Worm (Caenorhabditis elegans) whole organism, young adult: ENCODE results near the gene Y15E3A.5.

Source experiments
- B0035.1 ChIP-seq: sonication (generic microtip); optimal IDR thresholded peaks from 2 replicates; lab custom pipeline; 2016; ENCODE audit warnings: missing genetic modification characterization, mild to moderate bottlenecking, missing compliant biosample characterization, missing genotype, missing genetic modification reagents
- B0261.1 ChIP-seq: sonication (generic microtip); optimal IDR thresholded peaks from 2 replicates; lab custom pipeline; 2016; ENCODE audit warnings: mild to moderate bottlenecking, missing genetic modification characterization, moderate library complexity, missing compliant biosample characterization
- C17E4.6 ChIP-seq: fragments of 200-800 bp; sonication (Bioruptor generic); IDR thresholded peaks from 2 replicates; pipeline ENCODE4 v1.3.6; 2022; ENCODE audit warnings: missing genetic modification reagents, missing genetic modification characterization, missing compliant biosample characterization
- F10E7.11 ChIP-seq: sonication (generic microtip); optimal IDR thresholded peaks from 2 replicates; lab custom pipeline; 2017; ENCODE audit warnings: mild to moderate bottlenecking, missing genetic modification characterization, moderate library complexity, missing compliant biosample characterization
- F33H1.4 ChIP-seq: fragments of 200-800 bp; sonication (Bioruptor generic); IDR thresholded peaks from 2 replicates; pipeline ENCODE4 v1.3.6; 2022; ENCODE audit warnings: missing genetic modification reagents, missing genetic modification characterization, missing compliant biosample characterization
- F39B2.1 ChIP-seq: fragments of 200-800 bp; sonication (Bioruptor generic); IDR thresholded peaks from 2 replicates; pipeline ENCODE4 v1.3.6; 2022; ENCODE audit warnings: missing genetic modification reagents, missing genetic modification characterization, missing compliant biosample characterization
- F55B11.4 ChIP-seq: sonication (generic microtip); optimal IDR thresholded peaks from 2 replicates; lab custom pipeline; 2016; ENCODE audit warnings: missing compliant biosample characterization, missing genetic modification characterization, borderline replicate concordance; ENCODE audit not compliant: insufficient read depth
- T07F8.4 ChIP-seq: sonication (generic microtip); optimal IDR thresholded peaks from 2 replicates; lab custom pipeline; 2016; ENCODE audit warnings: mild to moderate bottlenecking, missing genetic modification characterization, moderate library complexity, missing compliant biosample characterization
- T26A5.8 ChIP-seq: sonication (generic microtip); optimal IDR thresholded peaks from 2 replicates; lab custom pipeline; 2016; ENCODE audit warnings: missing genetic modification characterization, missing compliant biosample characterization
- Y53G8AR.9 ChIP-seq: fragments of 200-800 bp; sonication (Bioruptor generic); conservative IDR thresholded peaks from 2 replicates; pipeline ENCODE4 v1.3.6; 2022; ENCODE audit warnings: missing genetic modification reagents, missing genetic modification characterization, missing compliant biosample characterization
- Y56A3A.18 ChIP-seq: fragments of 200-800 bp; sonication (Bioruptor generic); IDR thresholded peaks from 2 replicates; pipeline ENCODE4 v1.3.6; 2022; ENCODE audit warnings: missing genetic modification reagents, missing genetic modification characterization, missing compliant biosample characterization
- ama-1 ChIP-seq, 3 experiments: fragments of 150-350 bp in 1 of 3; sonication (generic microtip) in 2 of 3; optimal IDR thresholded peaks; 2 replicates each; lab custom pipeline; 2014 to 2018; ENCODE audit warnings: missing biosample characterization in 2 of 3, missing genetic modification characterization in 2 of 3, missing genetic modification reagents in 2 of 3
- aptf-2 ChIP-seq: fragments of 200-800 bp; sonication (Bioruptor generic); conservative IDR thresholded peaks from 2 replicates; pipeline ENCODE4 v1.3.6; 2022; ENCODE audit warnings: missing genetic modification reagents, missing genetic modification characterization, missing compliant biosample characterization
- atf-7 ChIP-seq: sonication (generic microtip); optimal IDR thresholded peaks from 2 replicates; lab custom pipeline; 2017; ENCODE audit warnings: mild to moderate bottlenecking, missing genetic modification characterization, missing compliant biosample characterization
- athp-1 ChIP-seq: sonication (generic microtip); optimal IDR thresholded peaks from 2 replicates; lab custom pipeline; 2017; ENCODE audit warnings: mild to moderate bottlenecking, missing genetic modification characterization, missing compliant biosample characterization
- attf-5 ChIP-seq: fragments of 200-800 bp; sonication (Bioruptor generic); optimal IDR thresholded peaks from 2 replicates; lab custom pipeline; 2018; ENCODE audit warnings: mild to moderate bottlenecking, missing genetic modification characterization, missing compliant biosample characterization
- cebp-1 ChIP-seq, 2 experiments: fragments of 200-800 bp in 1 of 2; sonication (Bioruptor generic) in 1 of 2; sonication (generic microtip) in 1 of 2; IDR thresholded peaks in 1 of 2; optimal IDR thresholded peaks in 1 of 2; 2 replicates each; pipeline versions ENCODE4 v1.3.6 to Lab custom; 2017 to 2022; ENCODE audit warnings: missing compliant biosample characterization in 2 of 2, missing genetic modification characterization in 2 of 2, mild to moderate bottlenecking in 1 of 2, missing genetic modification reagents in 1 of 2, moderate library complexity in 1 of 2
- ceh-100 ChIP-seq: fragments of 200-800 bp; sonication (Bioruptor generic); IDR thresholded peaks from 2 replicates; pipeline ENCODE4 v1.3.6; 2022; ENCODE audit warnings: missing genetic modification reagents, missing genetic modification characterization, missing compliant biosample characterization
- ceh-27 ChIP-seq: fragments of 200-800 bp; sonication (Bioruptor generic); optimal IDR thresholded peaks from 2 replicates; lab custom pipeline; 2018; ENCODE audit warnings: mild to moderate bottlenecking, missing genetic modification characterization, moderate library complexity, missing compliant biosample characterization
- die-1 ChIP-seq: sonication (generic microtip); optimal IDR thresholded peaks from 2 replicates; lab custom pipeline; 2016; ENCODE audit warnings: missing genotype, mild to moderate bottlenecking, missing genetic modification characterization, missing compliant biosample characterization
- egrh-3 ChIP-seq: fragments of 200-800 bp; sonication (Bioruptor generic); IDR thresholded peaks from 2 replicates; pipeline ENCODE4 v1.3.6; 2022; ENCODE audit warnings: missing genetic modification reagents, missing genetic modification characterization, missing compliant biosample characterization
- gei-17 ChIP-seq: fragments of 200-800 bp; sonication (Bioruptor generic); optimal IDR thresholded peaks from 2 replicates; lab custom pipeline; 2018; ENCODE audit warnings: mild to moderate bottlenecking, missing genetic modification characterization, missing compliant biosample characterization
- him-1 ChIP-seq: sonication (generic microtip); optimal IDR thresholded peaks from 2 replicates; lab custom pipeline; 2016; ENCODE audit warnings: missing genotype, missing genetic modification reagents, missing genetic modification characterization, missing compliant biosample characterization
- hlh-12 ChIP-seq: sonication (generic microtip); optimal IDR thresholded peaks from 2 replicates; lab custom pipeline; 2016; ENCODE audit warnings: missing genetic modification characterization, missing compliant biosample characterization
- lag-1 ChIP-seq: fragments of 200-800 bp; sonication (Bioruptor generic); IDR thresholded peaks from 2 replicates; pipeline ENCODE4 v1.3.6; 2022; ENCODE audit warnings: missing genetic modification reagents, missing genetic modification characterization, missing compliant biosample characterization
- let-607 ChIP-seq, 2 experiments: fragments of 200-800 bp in 1 of 2; sonication (Bioruptor generic) in 1 of 2; sonication (generic microtip) in 1 of 2; optimal IDR thresholded peaks; 2 replicates each; lab custom pipeline; 2016 to 2018; ENCODE audit warnings: mild to moderate bottlenecking in 2 of 2, missing compliant biosample characterization in 2 of 2, missing genetic modification characterization in 2 of 2, moderate library complexity in 2 of 2, missing genotype in 1 of 2
- lin-26 ChIP-seq: fragments of 200-800 bp; sonication (Bioruptor generic); IDR thresholded peaks from 2 replicates; pipeline ENCODE4 v1.3.6; 2022; ENCODE audit warnings: missing genetic modification reagents, missing genetic modification characterization, missing compliant biosample characterization
- lin-35 ChIP-seq, 3 experiments: fragments of 150-350 bp in 2 of 3; sonication (generic microtip) in 1 of 3; optimal IDR thresholded peaks; 2 replicates each; lab custom pipeline; 2014 to 2018; ENCODE audit warnings: missing biosample characterization in 3 of 3, missing genetic modification characterization in 3 of 3, missing genetic modification reagents in 3 of 3
- lin-40 ChIP-seq: sonication (generic microtip); optimal IDR thresholded peaks from 2 replicates; lab custom pipeline; 2016; ENCODE audit warnings: missing genetic modification characterization, mild to moderate bottlenecking, missing compliant biosample characterization, missing genotype, missing genetic modification reagents
- lsl-1 ChIP-seq: fragments of 200-800 bp; sonication (Bioruptor generic); optimal IDR thresholded peaks from 2 replicates; lab custom pipeline; 2018; ENCODE audit warnings: mild to moderate bottlenecking, missing genetic modification characterization, moderate library complexity, missing compliant biosample characterization
- lsy-27 ChIP-seq: sonication (generic microtip); optimal IDR thresholded peaks from 2 replicates; lab custom pipeline; 2017; ENCODE audit warnings: missing genetic modification characterization, mild to moderate bottlenecking, missing compliant biosample characterization, antibody characterized with exemption, missing genotype, borderline replicate concordance; ENCODE audit not compliant: insufficient read depth
- madf-3 ChIP-seq: fragments of 200-800 bp; sonication (Bioruptor generic); IDR thresholded peaks from 2 replicates; pipeline ENCODE4 v1.3.6; 2022; ENCODE audit warnings: missing genetic modification reagents, missing genetic modification characterization, missing compliant biosample characterization
- madf-6 ChIP-seq: fragments of 200-800 bp; sonication (Bioruptor generic); IDR thresholded peaks from 2 replicates; pipeline ENCODE4 v1.3.6; 2022; ENCODE audit warnings: missing genetic modification reagents, missing genetic modification characterization, missing compliant biosample characterization
- mxl-1 ChIP-seq: sonication (generic microtip); optimal IDR thresholded peaks from 2 replicates; lab custom pipeline; 2016; ENCODE audit warnings: missing genetic modification characterization, missing compliant biosample characterization
- nhr-120 ChIP-seq: fragments of 200-800 bp; sonication (Bioruptor generic); IDR thresholded peaks from 2 replicates; pipeline ENCODE4 v1.3.6; 2022; ENCODE audit warnings: missing genetic modification characterization, missing compliant biosample characterization
- nhr-179 ChIP-seq: sonication (generic microtip); optimal IDR thresholded peaks from 2 replicates; lab custom pipeline; 2016; ENCODE audit warnings: mild to moderate bottlenecking, missing genetic modification characterization, missing compliant biosample characterization
- nhr-27 ChIP-seq: fragments of 200-800 bp; sonication (Bioruptor generic); optimal IDR thresholded peaks from 2 replicates; lab custom pipeline; 2018; ENCODE audit warnings: mild to moderate bottlenecking, missing genetic modification characterization, moderate library complexity, missing compliant biosample characterization
- nhr-80 ChIP-seq: sonication (generic microtip); optimal IDR thresholded peaks from 2 replicates; lab custom pipeline; 2016; ENCODE audit warnings: missing genetic modification characterization, missing compliant biosample characterization
- snpc-1.3 ChIP-seq: sonication (generic microtip); optimal IDR thresholded peaks from 2 replicates; lab custom pipeline; 2017; ENCODE audit warnings: missing genetic modification characterization, mild to moderate bottlenecking, missing compliant biosample characterization, antibody characterized with exemption, moderate library complexity, missing genotype, missing genetic modification reagents; ENCODE audit not compliant: insufficient read depth
- snpc-4 ChIP-seq, 5 experiments: fragments of 150-350 bp in 1 of 5; sonication (generic microtip) in 4 of 5; optimal IDR thresholded peaks; 2 replicates each; lab custom pipeline; 2014 to 2018; ENCODE audit warnings: missing genetic modification characterization in 5 of 5, missing biosample characterization in 3 of 5, antibody characterized with exemption in 2 of 5, mild to moderate bottlenecking in 2 of 5, missing compliant biosample characterization in 2 of 5, missing genotype in 2 of 5, moderate library complexity in 2 of 5, missing genetic modification reagents in 1 of 5
- tbp1 ChIP-seq: fragments of 200-800 bp; sonication (Bioruptor generic); optimal IDR thresholded peaks from 2 replicates; lab custom pipeline; 2018; ENCODE audit warnings: mild to moderate bottlenecking, missing genetic modification characterization, missing compliant biosample characterization
- tbx-9 ChIP-seq: sonication (generic microtip); optimal IDR thresholded peaks from 2 replicates; lab custom pipeline; 2016; ENCODE audit warnings: borderline replicate concordance, missing genetic modification characterization, inconsistent platforms, missing compliant biosample characterization
- tlf-1 ChIP-seq: fragments of 200-800 bp; sonication (Bioruptor generic); optimal IDR thresholded peaks from 2 replicates; lab custom pipeline; 2018; ENCODE audit warnings: mild to moderate bottlenecking, missing genetic modification characterization, missing compliant biosample characterization

Y15E3A.5 gene

DNA sequence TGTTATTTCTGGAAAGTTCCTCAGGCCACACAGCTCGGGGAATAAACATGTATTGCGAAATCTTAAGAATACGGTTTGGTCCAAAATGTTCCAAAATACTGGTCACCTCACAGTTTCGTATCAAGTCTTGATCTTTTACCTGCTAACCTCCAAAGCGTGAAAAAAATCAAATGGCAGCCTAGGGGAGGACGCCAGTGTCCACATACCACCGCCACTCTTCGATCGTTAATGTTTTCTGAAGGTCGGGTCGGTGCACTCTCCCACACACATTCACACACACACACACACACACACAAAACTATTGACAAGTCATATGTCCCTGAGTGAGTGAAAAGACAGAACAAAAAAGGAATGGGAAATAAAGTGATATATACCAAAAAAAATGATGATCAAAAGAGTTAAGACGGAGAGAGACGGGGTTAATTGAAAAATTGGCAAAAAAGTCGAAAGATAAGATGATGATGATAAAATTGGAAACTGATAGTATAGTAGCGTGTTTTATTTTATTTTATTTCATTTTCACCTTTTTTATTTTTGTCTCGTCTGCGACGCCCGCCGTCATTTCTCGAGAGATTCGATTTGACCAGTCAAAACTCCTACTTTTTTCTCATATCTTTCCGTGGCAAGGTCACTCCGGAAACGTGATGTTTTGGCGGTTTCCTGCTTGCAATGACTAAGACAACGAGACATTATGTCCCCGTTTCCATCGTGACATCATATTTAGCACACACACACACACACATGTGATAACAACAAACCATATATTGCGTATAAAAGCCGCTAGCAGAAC is at the start of gene Y15E3A.5:
Gene Y15E3A.5, plus strand, starts transcription at position 752 of the 790 bp plus-strand sequence.
- TF ChIP-seq ceh-27 (GFP tag; lab: Kevin White, UChicago) (peak; percentile 38), nhr-80 (tag; lab: Kevin White, UChicago) (peak; percentile 83), let-607 (tag; optimal IDR thresholded peaks at IDR 0.05; lab: Kevin White, UChicago) (peak in 1 of 2 experiments; percentile 16), snpc-4 (GFP tag; optimal IDR thresholded peaks at IDR 0.05; lab: Kevin White, UChicago) (no peak), snpc-4 (tag; optimal IDR thresholded peaks at IDR 0.05; lab: Kevin White, UChicago) (peak in 1 of 4 experiments; percentile 24), F33H1.4 (GFP tag; lab: Robert Waterston, UW) (no peak), C17E4.6 (GFP tag; lab: Robert Waterston, UW) (no peak), cebp-1 (GFP tag; IDR thresholded peaks at IDR 0.05; lab: Robert Waterston, UW) (peak; percentile 82), cebp-1 (tag; optimal IDR thresholded peaks at IDR 0.05; lab: Kevin White, UChicago) (peak; percentile 93), lin-40 (peak; percentile 55), tbp1 (GFP tag; lab: Kevin White, UChicago) (peak; percentile 26), F55B11.4 (no peak), attf-5 (peak; percentile 3)

DNA sequence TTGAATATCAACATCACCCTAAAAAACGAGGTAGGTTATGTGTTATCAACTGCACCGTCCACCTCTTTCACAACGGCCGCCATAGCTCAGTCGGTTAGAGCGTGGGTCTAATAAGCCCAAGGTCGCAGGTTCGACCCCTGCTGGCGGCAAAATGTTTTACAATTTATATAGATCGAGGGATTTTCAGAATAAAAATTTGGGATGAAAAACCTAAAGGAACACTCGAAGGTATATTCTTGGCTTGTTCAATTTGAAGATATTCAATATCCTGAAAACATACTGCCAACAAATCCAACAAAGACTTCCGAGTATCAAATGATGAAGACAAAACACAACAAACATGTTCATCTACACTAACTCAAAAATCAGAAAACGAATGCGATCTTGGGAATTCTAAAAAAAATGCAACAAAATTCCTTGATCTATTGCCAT is 42.9 kb upstream of the Y15E3A.5 start:
- no peak for TF ChIP-seq madf-3 (GFP tag; lab: Robert Waterston, UW)
- TF ChIP-seq ceh-100, result peak; percentile 27; the same call in 1 of the 2 replicates
- TF ChIP-seq tbx-9, result peak; percentile 40
- TF ChIP-seq B0035.1 (tag; lab: Kevin White, UChicago), result peak; percentile 78
- TF ChIP-seq egrh-3 (GFP tag; lab: Robert Waterston, UW), result no peak
- TF ChIP-seq him-1 (tag; lab: Kevin White, UChicago), result peak; percentile 93
- peak; percentile 28 for TF ChIP-seq T26A5.8 (tag; lab: Kevin White, UChicago)
- peak; percentile 95 for TF ChIP-seq lin-26 (GFP tag; lab: Robert Waterston, UW)
- TF ChIP-seq lsl-1 (GFP tag; lab: Kevin White, UChicago), result no peak
- peak; percentile 87 for TF ChIP-seq die-1
- TF ChIP-seq Y56A3A.18, result peak; percentile 69
- peak; percentile 41 for TF ChIP-seq gei-17 (GFP tag; lab: Kevin White, UChicago)
- no peak for TF ChIP-seq lag-1 (GFP tag; lab: Robert Waterston, UW)
- TF ChIP-seq B0261.1 (tag; lab: Kevin White, UChicago), result peak; percentile 83
- TF ChIP-seq F39B2.1 (GFP tag; lab: Robert Waterston, UW), result no peak
- peak; percentile 49 for TF ChIP-seq mxl-1 (tag; lab: Kevin White, UChicago)
- TF ChIP-seq F10E7.11 (tag; lab: Kevin White, UChicago), result peak; percentile 28
- TF ChIP-seq aptf-2 (GFP tag; lab: Robert Waterston, UW), result 0 out of 2 replicates have a peak, but pooled peaks have one; percentile 45
- TF ChIP-seq Y53G8AR.9, result no peak
- TF ChIP-seq madf-6 (GFP tag; lab: Robert Waterston, UW), result peak; percentile 62
- TF ChIP-seq lin-35 (GFP tag; optimal IDR thresholded peaks at IDR 0.05; lab: Kevin White, UChicago), result peak in 1 of 3 experiments; percentile 64
- TF ChIP-seq hlh-12 (tag; lab: Kevin White, UChicago), result peak; percentile 48
- peak; percentile 83 for TF ChIP-seq athp-1 (tag; lab: Kevin White, UChicago)
- TF ChIP-seq ama-1 (optimal IDR thresholded peaks at IDR 0.05; lab: Kevin White, UChicago), result no peak
- peak in 1 of 2 experiments; percentile 84 for TF ChIP-seq ama-1 (GFP tag; optimal IDR thresholded peaks at IDR 0.05; lab: Kevin White, UChicago)
- peak; percentile 68 for TF ChIP-seq atf-7 (tag; lab: Kevin White, UChicago)
- peak; percentile 67 for TF ChIP-seq nhr-27
- TF ChIP-seq tlf-1 (GFP tag; lab: Kevin White, UChicago), result peak; percentile 24
- TF ChIP-seq snpc-1.3 (tag; lab: Kevin White, UChicago), result peak; percentile 65
- no peak for TF ChIP-seq lsy-27
- TF ChIP-seq nhr-179, result peak; percentile 76
- TF ChIP-seq T07F8.4 (tag; lab: Kevin White, UChicago), result peak; percentile 81
- TF ChIP-seq nhr-120 (GFP tag; lab: Robert Waterston, UW), result 0 out of 2 replicates have a peak, but pooled peaks have one; percentile 30
